Worm (Caenorhabditis elegans): ENCODE results near the gene Y59H11AR.10.

ce11 chrIV:8648502-8648901 is 45.5 kb downstream of the Y59H11AR.10 start, which contains the start of gene cyp-33E1:
- TF ChIP-seq mes-4 (tag; optimal IDR thresholded peaks at IDR 0.05) (no peak), madf-3 (GFP tag; IDR thresholded peaks at IDR 0.05) (no peak), egl-44 (GFP tag; IDR thresholded peaks at IDR 0.05) (no peak), F39B2.1 (GFP tag; IDR thresholded peaks at IDR 0.05) (no peak), dpl-1 (GFP tag; optimal IDR thresholded peaks at IDR 0.05) (no peak)
